Worm (Caenorhabditis elegans) whole organism, L4 larva: ENCODE measurements around the gene F09B12.3.

Experiments used
- D1046.2 ChIP-seq: fragments of 200-800 bp; sonication (Bioruptor generic); IDR thresholded peaks from 2 replicates; pipeline ENCODE4 v1.3.6; 2022; ENCODE audit warnings: missing genetic modification characterization, missing compliant biosample characterization
- F26F4.8 ChIP-seq: fragments of 200-800 bp; sonication (Bioruptor generic); conservative IDR thresholded peaks from 2 replicates; pipeline ENCODE4 v1.3.6; 2022; ENCODE audit warnings: missing genetic modification characterization, missing compliant biosample characterization
- F49E8.2 ChIP-seq: sonication (generic microtip); optimal IDR thresholded peaks from 2 replicates; lab custom pipeline; 2016; ENCODE audit warnings: missing compliant biosample characterization, mild to moderate bottlenecking, missing genetic modification characterization, borderline replicate concordance
- R02D3.7 ChIP-seq: fragments of 150-350 bp; sonication (generic microtip); optimal IDR thresholded peaks from 3 replicates; lab custom pipeline; 2014; ENCODE audit warnings: missing biosample characterization, missing genetic modification characterization
- Y75B8A.6 ChIP-seq: fragments of 200-800 bp; sonication (Bioruptor generic); IDR thresholded peaks from 2 replicates; pipeline ENCODE4 v1.3.6; 2022; ENCODE audit warnings: missing genetic modification reagents, missing genetic modification characterization, missing compliant biosample characterization
- aha-1 ChIP-seq: fragments of 150-350 bp; peaks from one replicate; lab custom pipeline; 2014; ENCODE audit warnings: missing biosample characterization, missing genetic modification characterization
- aly-2 ChIP-seq: sonication (generic microtip); optimal IDR thresholded peaks from 2 replicates; lab custom pipeline; 2018; ENCODE audit warnings: missing biosample characterization, missing genetic modification characterization
- attf-4 ChIP-seq: sonication (generic microtip); optimal IDR thresholded peaks from 3 replicates; lab custom pipeline; 2017; ENCODE audit warnings: missing biosample characterization, missing genetic modification characterization
- ceh-82 ChIP-seq: sonication (generic microtip); optimal IDR thresholded peaks from 2 replicates; lab custom pipeline; 2017; ENCODE audit warnings: missing biosample characterization, missing genetic modification characterization
- ces-1 ChIP-seq: fragments of 150-350 bp; sonication (generic microtip); optimal IDR thresholded peaks from 4 replicates; lab custom pipeline; 2014; ENCODE audit warnings: missing biosample characterization, missing genetic modification reagents, missing genetic modification characterization
- cey-2 ChIP-seq: sonication (generic microtip); optimal IDR thresholded peaks from 3 replicates; lab custom pipeline; 2017; ENCODE audit warnings: missing genetic modification characterization, mild to moderate bottlenecking, missing compliant biosample characterization, antibody characterized with exemption, borderline replicate concordance; ENCODE audit not compliant: insufficient read depth
- ctbp-1 ChIP-seq: fragments of 200-800 bp; sonication (Bioruptor generic); IDR thresholded peaks from 2 replicates; pipeline ENCODE4 v1.3.6; 2022; ENCODE audit warnings: missing genetic modification reagents, missing genetic modification characterization, missing compliant biosample characterization
- daf-16 ChIP-seq, 3 experiments: sonication (generic microtip); optimal IDR thresholded peaks; 2 replicates each; lab custom pipeline; 2016 to 2017; ENCODE audit warnings: missing genetic modification characterization in 3 of 3, missing genetic modification reagents in 3 of 3, mild to moderate bottlenecking in 2 of 3, missing compliant biosample characterization in 2 of 3, missing biosample characterization in 1 of 3, moderate library complexity in 1 of 3
- dve-1 ChIP-seq: sonication (generic microtip); optimal IDR thresholded peaks from 2 replicates; lab custom pipeline; 2017; ENCODE audit warnings: antibody characterized with exemption, mild to moderate bottlenecking, missing genetic modification characterization, missing compliant biosample characterization; ENCODE audit not compliant: insufficient read depth
- egl-43 ChIP-seq: fragments of 200-800 bp; sonication (Bioruptor generic); IDR thresholded peaks from 2 replicates; pipeline ENCODE4 v1.3.6; 2022; ENCODE audit warnings: missing genetic modification reagents, missing genetic modification characterization, missing compliant biosample characterization
- fkh-10 ChIP-seq: fragments of 150-350 bp; optimal IDR thresholded peaks from 2 replicates; lab custom pipeline; 2014; ENCODE audit warnings: missing biosample characterization, missing genetic modification reagents, missing genetic modification characterization
- gei-8 ChIP-seq: fragments of 200-800 bp; sonication (Bioruptor generic); optimal IDR thresholded peaks from 2 replicates; lab custom pipeline; 2018; ENCODE audit warnings: mild to moderate bottlenecking, missing genetic modification characterization, missing compliant biosample characterization
- lim-7 ChIP-seq: fragments of 200-800 bp; sonication (Bioruptor generic); IDR thresholded peaks from 2 replicates; pipeline ENCODE4 v1.3.6; 2022; ENCODE audit warnings: missing genetic modification characterization, missing compliant biosample characterization
- lin-29 ChIP-seq: fragments of 200-800 bp; sonication (Bioruptor generic); IDR thresholded peaks from 2 replicates; pipeline ENCODE4 v1.3.6; 2022; ENCODE audit warnings: missing genetic modification reagents, missing genetic modification characterization, missing compliant biosample characterization
- lin-38 ChIP-seq: fragments of 200-800 bp; sonication (Bioruptor generic); IDR thresholded peaks from 2 replicates; pipeline ENCODE4 v1.3.6; 2022; ENCODE audit warnings: missing genetic modification reagents, missing genetic modification characterization, missing compliant biosample characterization
- lin-39 ChIP-seq: fragments of 150-350 bp; optimal IDR thresholded peaks from 2 replicates; lab custom pipeline; 2014; ENCODE audit warnings: missing biosample characterization, missing genetic modification reagents, missing genetic modification characterization
- mxl-3 ChIP-seq: fragments of 200-800 bp; sonication (Bioruptor generic); optimal IDR thresholded peaks from 2 replicates; lab custom pipeline; 2018; ENCODE audit warnings: mild to moderate bottlenecking, missing genetic modification characterization, missing compliant biosample characterization
- nhr-10 ChIP-seq: fragments of 150-350 bp; optimal IDR thresholded peaks from 2 replicates; lab custom pipeline; 2014; ENCODE audit warnings: missing biosample characterization, missing genetic modification characterization
- nhr-102 ChIP-seq: sonication (generic microtip); optimal IDR thresholded peaks from 2 replicates; lab custom pipeline; 2016; ENCODE audit warnings: mild to moderate bottlenecking, missing genetic modification characterization, moderate library complexity, missing compliant biosample characterization
- nhr-11 ChIP-seq: fragments of 150-350 bp; optimal IDR thresholded peaks from 2 replicates; lab custom pipeline; 2014; ENCODE audit warnings: missing biosample characterization, missing genetic modification characterization
- nhr-111 ChIP-seq: fragments of 200-800 bp; sonication (Bioruptor generic); optimal IDR thresholded peaks from 2 replicates; lab custom pipeline; 2018; ENCODE audit warnings: mild to moderate bottlenecking, missing genetic modification characterization, missing compliant biosample characterization
- nhr-28 ChIP-seq: fragments of 150-350 bp; optimal IDR thresholded peaks from 2 replicates; lab custom pipeline; 2014; ENCODE audit warnings: missing biosample characterization, missing genetic modification characterization
- nhr-77 ChIP-seq: fragments of 150-350 bp; optimal IDR thresholded peaks from 2 replicates; lab custom pipeline; 2014; ENCODE audit warnings: missing biosample characterization, missing genetic modification characterization
- php-3 ChIP-seq: fragments of 200-800 bp; sonication (Bioruptor generic); IDR thresholded peaks from 2 replicates; pipeline ENCODE4 v1.3.6; 2022; ENCODE audit warnings: missing genetic modification reagents, missing genetic modification characterization, missing compliant biosample characterization
- pqm-1 ChIP-seq: sonication (generic microtip); optimal IDR thresholded peaks from 2 replicates; lab custom pipeline; 2017; ENCODE audit warnings: missing biosample characterization, missing genetic modification characterization
- rbr-2 ChIP-seq: sonication (generic microtip); optimal IDR thresholded peaks from 2 replicates; lab custom pipeline; 2016; ENCODE audit warnings: missing genotype, missing genetic modification characterization, missing compliant biosample characterization
- saeg-2 ChIP-seq: fragments of 200-800 bp; sonication (Bioruptor generic); IDR thresholded peaks from 2 replicates; pipeline ENCODE4 v1.3.6; 2022; ENCODE audit warnings: missing genetic modification reagents, missing genetic modification characterization, missing compliant biosample characterization
- sdz-12 ChIP-seq: fragments of 200-800 bp; sonication (Bioruptor generic); optimal IDR thresholded peaks from 2 replicates; lab custom pipeline; 2018; ENCODE audit warnings: mild to moderate bottlenecking, missing genetic modification characterization, missing compliant biosample characterization
- set-16 ChIP-seq: fragments of 200-800 bp; sonication (Bioruptor generic); IDR thresholded peaks from 2 replicates; pipeline ENCODE4 v1.3.6; 2022; ENCODE audit warnings: missing genetic modification reagents, missing genetic modification characterization, missing compliant biosample characterization
- vab-7 ChIP-seq: fragments of 200-800 bp; sonication (Bioruptor generic); IDR thresholded peaks from 2 replicates; pipeline ENCODE4 v1.3.6; 2022; ENCODE audit warnings: missing genetic modification reagents, missing genetic modification characterization, missing compliant biosample characterization
- zag-1 ChIP-seq: fragments of 150-350 bp; optimal IDR thresholded peaks from 2 replicates; lab custom pipeline; 2014; ENCODE audit warnings: missing biosample characterization, missing genetic modification characterization

Gene F09B12.3

DNA sequence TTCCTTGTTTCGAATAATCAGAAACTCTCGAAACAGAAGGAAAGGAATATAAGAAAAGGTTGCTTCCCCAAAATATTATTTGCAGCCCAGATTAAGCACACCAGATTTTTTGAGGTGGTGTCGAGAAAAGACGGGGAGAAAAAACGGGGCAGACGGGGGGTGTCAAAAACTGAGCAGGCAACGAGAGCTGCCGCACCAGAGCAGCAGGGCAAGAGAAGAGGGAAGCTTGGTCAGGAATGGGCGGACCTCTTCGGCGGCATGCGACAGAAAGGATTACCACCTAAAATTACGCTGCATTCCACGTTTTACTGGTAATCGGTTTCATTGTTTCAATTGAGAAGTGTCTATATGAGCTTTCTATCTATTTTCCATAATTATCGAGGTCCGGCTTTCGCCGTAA, 34.3 kb upstream of the F09B12.3 start:
- no peak for TF ChIP-seq nhr-102 (tag; lab: Kevin White, UChicago)
- TF ChIP-seq set-16 (GFP tag; lab: Robert Waterston, UW), result peak; percentile 73

DNA sequence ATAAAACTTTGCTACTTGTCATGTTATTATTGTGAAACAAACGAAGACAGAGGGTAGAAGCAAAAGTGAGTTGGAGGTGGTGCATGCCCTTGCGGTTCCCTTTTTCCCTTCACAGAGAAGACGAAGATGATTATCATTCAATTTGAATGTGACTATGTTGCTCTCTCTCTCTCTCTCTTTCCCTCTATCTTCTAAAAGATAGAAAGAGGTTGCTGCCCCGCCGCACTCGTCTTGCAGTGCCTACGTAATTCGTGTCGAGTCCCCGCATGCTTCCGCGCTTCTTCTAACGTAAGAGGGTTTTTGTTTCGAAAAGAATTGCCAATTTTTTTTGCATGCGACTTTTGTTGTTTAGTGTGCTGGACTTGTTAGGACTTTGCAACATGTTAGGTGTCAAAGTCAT, 30.4 kb upstream of the F09B12.3 start:
- no peak for TF ChIP-seq rbr-2
- TF ChIP-seq F49E8.2, result no peak
- no peak for TF ChIP-seq nhr-28 (tag; lab: Kevin White, UChicago)
- peak; percentile 46; the same call in 1 of the 2 replicates for TF ChIP-seq ctbp-1 (GFP tag; lab: Robert Waterston, UW)
- peak; percentile 45 for TF ChIP-seq fkh-10

DNA sequence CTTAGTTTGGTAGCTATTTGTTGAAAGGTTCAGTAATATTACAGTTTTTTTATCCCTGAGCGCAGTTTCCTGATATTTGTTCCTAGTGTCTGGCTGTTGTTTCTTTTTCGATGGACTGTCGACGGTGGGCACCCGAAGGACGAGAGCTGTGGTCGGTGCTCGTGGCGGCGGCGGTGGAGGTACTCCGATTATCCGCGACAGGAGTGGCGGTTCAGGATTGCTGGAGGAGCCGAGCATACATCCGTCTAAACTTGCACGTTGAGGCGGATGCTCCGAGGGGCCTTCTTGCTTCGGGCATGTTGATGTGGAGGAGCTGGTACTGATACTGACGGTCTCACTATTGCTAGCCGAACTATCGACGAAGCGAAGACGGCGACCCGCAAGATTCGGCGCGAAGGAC, 29.6 kb upstream of the F09B12.3 start:
- TF ChIP-seq vab-7 (GFP tag; lab: Robert Waterston, UW), result no peak
- no peak for TF ChIP-seq ctbp-1 (GFP tag; lab: Robert Waterston, UW)
- TF ChIP-seq cey-2 (tag; lab: Kevin White, UChicago), result no peak
- TF ChIP-seq R02D3.7 (tag; lab: Kevin White, UChicago), result no peak
- TF ChIP-seq lin-29 (GFP tag; lab: Robert Waterston, UW), result no peak
- no peak for TF ChIP-seq nhr-77 (tag; lab: Kevin White, UChicago)
- TF ChIP-seq Y75B8A.6, result no peak
- no peak for TF ChIP-seq nhr-111 (GFP tag; lab: Kevin White, UChicago)
- no peak for TF ChIP-seq F26F4.8
- TF ChIP-seq aha-1 (tag; lab: Kevin White, UChicago), result peak; percentile 80
- TF ChIP-seq aly-2 (tag; lab: Kevin White, UChicago), result no peak
- TF ChIP-seq egl-43 (GFP tag; lab: Robert Waterston, UW), result 0 out of 2 replicates have a peak, but pooled peaks have one; percentile 43
- TF ChIP-seq sdz-12, result no peak
- no peak for TF ChIP-seq attf-4 (tag; lab: Kevin White, UChicago)
- TF ChIP-seq lin-39 (tag; lab: Kevin White, UChicago), result no peak
- peak; percentile 86 for TF ChIP-seq set-16 (GFP tag; lab: Robert Waterston, UW)
- TF ChIP-seq php-3 (GFP tag; lab: Robert Waterston, UW), result no peak
- TF ChIP-seq pqm-1 (tag; lab: Kevin White, UChicago), result no peak
- no peak for TF ChIP-seq dve-1 (tag; lab: Kevin White, UChicago)

DNA sequence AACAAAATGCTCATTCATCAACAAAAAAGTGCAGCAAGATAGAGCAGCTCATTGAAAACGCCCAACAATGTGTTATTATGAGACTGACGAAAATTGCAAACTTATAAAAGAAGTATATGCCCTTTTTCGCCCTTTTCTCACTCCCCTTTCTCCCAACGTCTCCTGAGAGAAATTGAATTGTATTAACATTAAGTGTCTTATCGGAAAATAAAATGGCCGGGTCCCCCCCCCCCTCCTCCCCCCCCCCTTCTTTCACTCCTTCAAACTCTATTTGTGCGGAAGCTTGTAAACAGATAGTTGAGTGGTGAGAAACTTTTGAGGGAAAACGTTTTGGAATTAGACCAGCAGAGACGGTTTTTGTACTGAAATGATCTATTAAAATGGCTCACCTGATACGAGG, 29.0 kb upstream of the F09B12.3 start:
- no peak for TF ChIP-seq vab-7 (GFP tag; lab: Robert Waterston, UW)
- no peak for TF ChIP-seq gei-8
- no peak for TF ChIP-seq daf-16 (GFP tag; optimal IDR thresholded peaks at IDR 0.05; lab: Kevin White, UChicago)
- TF ChIP-seq daf-16 (tag; optimal IDR thresholded peaks at IDR 0.05; lab: Kevin White, UChicago), result no peak
- no peak for TF ChIP-seq lim-7
- TF ChIP-seq nhr-10, result no peak
- TF ChIP-seq zag-1 (tag; lab: Kevin White, UChicago), result no peak
- TF ChIP-seq lin-38 (GFP tag; lab: Robert Waterston, UW), result no peak
- no peak for TF ChIP-seq ceh-82 (tag; lab: Kevin White, UChicago)

DNA sequence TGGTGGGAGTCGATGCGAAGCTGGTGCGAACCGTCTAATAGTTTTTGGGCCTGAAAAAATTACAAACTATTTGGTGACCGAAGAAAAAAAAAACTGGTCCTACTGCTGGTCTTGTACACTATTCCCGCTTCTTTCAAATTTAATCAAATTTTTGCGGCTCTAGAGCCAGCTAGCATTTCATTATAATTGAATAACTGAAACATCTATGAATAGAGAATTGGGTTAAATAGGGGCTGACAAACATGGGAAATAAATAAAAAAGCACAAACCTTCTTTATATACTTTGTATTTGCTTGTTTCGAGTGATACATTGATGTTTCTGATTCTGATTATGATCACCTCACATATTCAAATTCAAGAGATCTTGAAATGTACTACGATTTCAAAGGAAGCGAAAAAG, 27.4 kb upstream of the F09B12.3 start:
- TF ChIP-seq ces-1 (peak; percentile 30), D1046.2 (no peak)

DNA sequence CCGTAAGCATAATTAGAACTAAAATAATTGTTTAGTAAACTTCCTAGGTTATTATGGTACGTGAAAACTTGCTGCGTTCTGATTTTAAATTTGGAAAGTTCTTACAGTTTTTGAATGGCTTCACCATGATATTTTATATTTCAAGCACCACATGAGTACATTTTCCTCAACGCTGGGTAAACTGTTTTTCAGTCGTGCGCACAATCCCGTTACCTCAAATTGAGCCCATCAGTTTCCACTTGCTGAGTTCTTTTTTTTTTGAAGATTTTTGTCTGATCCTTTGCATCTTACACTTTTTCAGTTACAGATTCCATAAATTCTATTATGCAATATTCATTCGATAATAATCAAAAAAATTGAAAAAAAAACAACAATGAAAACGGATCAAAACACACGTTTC, 22.8 kb upstream of the F09B12.3 start:
- TF ChIP-seq gei-8, result no peak
- no peak for TF ChIP-seq vab-7 (GFP tag; lab: Robert Waterston, UW)
- TF ChIP-seq aha-1 (tag; lab: Kevin White, UChicago), result peak; percentile 91
- no peak for TF ChIP-seq saeg-2
- TF ChIP-seq nhr-11 (tag; lab: Kevin White, UChicago), result no peak
- TF ChIP-seq mxl-3 (GFP tag; lab: Kevin White, UChicago), result no peak
